Fruit fly (Drosophila melanogaster): ENCODE measurements around the gene CG14106.

Gene CG14106

DNA sequence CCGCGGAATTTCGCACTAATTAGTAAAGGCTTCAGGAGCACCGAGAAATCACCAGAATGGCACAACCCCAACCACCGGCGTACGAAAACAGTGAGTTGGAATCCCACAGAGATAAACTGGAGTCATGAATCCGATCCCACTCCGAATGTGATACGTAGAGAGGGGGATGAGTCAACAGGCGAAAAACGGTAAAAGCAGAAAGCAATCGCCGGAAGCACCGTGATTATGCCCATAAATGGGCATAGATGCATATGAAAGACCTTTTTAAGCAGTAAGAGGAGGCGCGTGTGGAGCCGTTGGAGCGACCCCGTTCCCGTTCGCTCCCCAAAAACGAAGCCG lies 12.6 kb downstream of the CG14106 start (continued):
- TF ChIP-seq CG12769 (tag; optimal IDR thresholded peaks at IDR 0.05) (peak; percentile 15), ato (GFP tag; IDR thresholded peaks at IDR 0.05; ENCODE audit: partially characterized antibody) (peak; percentile 50; the same call in 1 of the 2 replicates), MBD-R2 (GFP tag; IDR thresholded peaks at IDR 0.05) (peak; percentile 25; the same call in 1 of the 2 replicates), zfh1 (GFP tag; IDR thresholded peaks at IDR 0.05) (0 out of 3 replicates have a peak, but pooled peaks have one; percentile 5), sima (GFP tag; optimal IDR thresholded peaks at IDR 0.05) (no peak)

DNA sequence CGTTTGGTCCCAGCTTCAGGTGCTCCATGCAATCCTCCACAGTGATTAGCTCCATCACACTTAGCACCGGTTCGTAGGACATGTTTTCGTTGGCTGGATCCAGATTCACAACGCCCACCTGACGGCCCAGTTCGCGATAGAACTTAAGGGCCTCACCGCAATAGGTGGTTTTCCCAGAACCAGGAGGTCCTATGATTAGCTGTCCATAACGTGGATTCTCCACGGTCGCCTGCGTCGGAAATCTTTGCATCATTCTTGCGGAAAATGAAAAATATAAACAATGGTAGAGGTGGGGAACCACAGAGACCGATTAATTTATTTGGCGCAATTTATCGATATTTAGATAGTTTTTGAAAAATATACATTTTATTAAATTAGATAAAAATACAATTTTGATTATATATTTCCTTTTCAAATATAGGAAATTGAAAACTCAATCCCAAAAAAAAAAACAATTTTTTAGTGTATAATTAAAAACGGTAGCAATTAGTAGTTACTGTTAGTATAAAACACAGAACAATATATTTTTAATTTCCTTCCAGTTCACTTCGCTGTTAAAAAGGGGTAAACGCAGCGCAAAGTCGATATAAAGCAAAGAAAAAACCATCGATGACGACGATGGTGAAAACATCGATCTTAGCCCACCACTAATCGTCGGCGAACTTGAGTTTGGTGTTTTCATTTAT lies 13.1 kb downstream of the CG14106 start, which contains the start of the genes CG10222 and flr:
Gene CG10222, minus strand, starts transcription at position 254 of the 686 bp plus-strand sequence.
Gene flr, plus strand, starts transcription at position 644 of the 686 bp plus-strand sequence.
- no peak for TF ChIP-seq CG12155 (GFP tag; optimal IDR thresholded peaks at IDR 0.05)
- TF ChIP-seq zen2 (GFP tag; IDR thresholded peaks at IDR 0.05; ENCODE audit: partially characterized antibody), result 0 out of 3 replicates have a peak, but pooled peaks have one; percentile 10
- no peak for TF ChIP-seq CrebB (tag; optimal IDR thresholded peaks at IDR 0.05)
- no peak for TF ChIP-seq cato (GFP tag; optimal IDR thresholded peaks at IDR 0.05; ENCODE audit: borderline replicate concordance)
- no peak for TF ChIP-seq HLHmδ (GFP tag; optimal IDR thresholded peaks at IDR 0.05)
- TF ChIP-seq CG10147 (GFP tag; optimal IDR thresholded peaks at IDR 0.05), result peak; percentile 17
- TF ChIP-seq Hr3 (GFP tag; optimal IDR thresholded peaks at IDR 0.05), result no peak
- TF ChIP-seq ttk (GFP tag; IDR thresholded peaks at IDR 0.05), result no peak
- TF ChIP-seq CG31441 (GFP tag; IDR thresholded peaks at IDR 0.05), result peak; percentile 45; the same call in 1 of the 2 replicates
- peak; percentile 35 for TF ChIP-seq Nf-YC (tag; optimal IDR thresholded peaks at IDR 0.05)
- no peak for TF ChIP-seq NC2β (GFP tag; optimal IDR thresholded peaks at IDR 0.05)
- TF ChIP-seq Fer2 (tag; optimal IDR thresholded peaks at IDR 0.05), result no peak
- no peak for TF ChIP-seq TFAM (GFP tag; optimal IDR thresholded peaks at IDR 0.05)
- no peak for TF ChIP-seq CG16815 (GFP tag; optimal IDR thresholded peaks at IDR 0.05)
- peak; percentile 32 for TF ChIP-seq CG30403 (GFP tag; optimal IDR thresholded peaks at IDR 0.05)
- no peak for TF ChIP-seq CG7271 (tag; optimal IDR thresholded peaks at IDR 0.05)
- no peak for TF ChIP-seq btn (GFP tag; optimal IDR thresholded peaks at IDR 0.05)
- TF ChIP-seq CG14667 (GFP tag; IDR thresholded peaks at IDR 0.05), result no peak
- TF ChIP-seq CG6254 (GFP tag; optimal IDR thresholded peaks at IDR 0.05), result no peak
- TF ChIP-seq klu (GFP tag; IDR thresholded peaks at IDR 0.05), result no peak
- TF ChIP-seq ato (GFP tag; IDR thresholded peaks at IDR 0.05; ENCODE audit: partially characterized antibody), result no peak
- TF ChIP-seq Scr (GFP tag; IDR thresholded peaks at IDR 0.05; ENCODE audit: partially characterized antibody), result peak; percentile 87
- TF ChIP-seq CG12942 (GFP tag; optimal IDR thresholded peaks at IDR 0.05), result no peak
- TF ChIP-seq Kr (GFP tag; optimal IDR thresholded peaks at IDR 0.05), result peak; percentile 98
- no peak for TF ChIP-seq pnt (GFP tag; optimal IDR thresholded peaks at IDR 0.05)
- TF ChIP-seq CG4282 (GFP tag; optimal IDR thresholded peaks at IDR 0.05), result no peak
- no peak for TF ChIP-seq gcm (GFP tag; optimal IDR thresholded peaks at IDR 0.05)
- no peak for TF ChIP-seq CG12659 (GFP tag; optimal IDR thresholded peaks at IDR 0.05)
- TF ChIP-seq Dref (GFP tag; IDR thresholded peaks at IDR 0.05), result peak; percentile 76
- no peak for TF ChIP-seq gce (GFP tag; IDR thresholded peaks at IDR 0.05)
- no peak for TF ChIP-seq Dad (GFP tag; optimal IDR thresholded peaks at IDR 0.05)
- TF ChIP-seq lola (GFP tag; optimal IDR thresholded peaks at IDR 0.05), result no peak
- no peak for TF ChIP-seq nerfin-1 (tag; optimal IDR thresholded peaks at IDR 0.05)
- no peak for TF ChIP-seq ash1 (GFP tag; optimal IDR thresholded peaks at IDR 0.05)
- TF ChIP-seq CG4360 (GFP tag; IDR thresholded peaks at IDR 0.05), result no peak
- TF ChIP-seq CG14014 (GFP tag; IDR thresholded peaks at IDR 0.05), result no peak
- no peak for TF ChIP-seq ci (GFP tag; IDR thresholded peaks at IDR 0.05)
- TF ChIP-seq CG18599 (GFP tag; optimal IDR thresholded peaks at IDR 0.05), result no peak
- TF ChIP-seq NfI (GFP tag; optimal IDR thresholded peaks at IDR 0.05), result no peak
- no peak for TF ChIP-seq ems (GFP tag; optimal IDR thresholded peaks at IDR 0.05)
- no peak for TF ChIP-seq CG33213 (GFP tag; optimal IDR thresholded peaks at IDR 0.05)
- no peak for TF ChIP-seq Spps (tag; optimal IDR thresholded peaks at IDR 0.05)
- TF ChIP-seq CG13424 (tag; optimal IDR thresholded peaks at IDR 0.05), result peak; percentile 18
- TF ChIP-seq dati (GFP tag; IDR thresholded peaks at IDR 0.05), result no peak
